Fruit fly (Drosophila melanogaster): ENCODE data around the gene Fadd.

Gene Fadd

dm6 chr3R:22041625-22042282 is 7.5 kb downstream of the Fadd start, which contains the start of gene how (continued):
- TF ChIP-seq HmgZ (tag; optimal IDR thresholded peaks at IDR 0.05) (peak; percentile 78), slou (GFP tag; optimal IDR thresholded peaks at IDR 0.05) (no peak), CG33557 (GFP tag; optimal IDR thresholded peaks at IDR 0.05) (peak; percentile 43), jing (GFP tag; optimal IDR thresholded peaks at IDR 0.05) (no peak), CTCF (GFP tag; optimal IDR thresholded peaks at IDR 0.05) (peak; percentile 29), seq (GFP tag; IDR thresholded peaks at IDR 0.05) (no peak), Ada2b (GFP tag; IDR thresholded peaks at IDR 0.05) (no peak), tap (tag; optimal IDR thresholded peaks at IDR 0.05) (no peak), Sox100B (GFP tag; optimal IDR thresholded peaks at IDR 0.05) (peak; percentile 20), Elba2 (GFP tag; optimal IDR thresholded peaks at IDR 0.05) (no peak), Atf6 (GFP tag; IDR thresholded peaks at IDR 0.05) (no peak), CG31224 (GFP tag; IDR thresholded peaks at IDR 0.05) (no peak), CG16779 (GFP tag; IDR thresholded peaks at IDR 0.05) (no peak), Atf3 (GFP tag; optimal IDR thresholded peaks at IDR 0.05) (peak; percentile 14), ATbp (GFP tag; optimal IDR thresholded peaks at IDR 0.05) (no peak), Dref (GFP tag; IDR thresholded peaks at IDR 0.05) (no peak), E2f2 (GFP tag; IDR thresholded peaks at IDR 0.05) (peak; percentile 95), CG8290 (GFP tag; optimal IDR thresholded peaks at IDR 0.05) (peak; percentile 47), CG8290 (tag; optimal IDR thresholded peaks at IDR 0.05) (peak in 1 of 2 experiments; percentile 48), dan (GFP tag; IDR thresholded peaks at IDR 0.05) (no peak), CG10462 (GFP tag; optimal IDR thresholded peaks at IDR 0.05) (no peak), Scr (GFP tag; IDR thresholded peaks at IDR 0.05; ENCODE audit: partially characterized antibody) (peak; percentile 43; the same call in 1 of the 2 replicates), CG9932 (GFP tag; IDR thresholded peaks at IDR 0.05) (peak; percentile 39; the same call in 1 of the 2 replicates), CG17829 (tag; optimal IDR thresholded peaks at IDR 0.05) (peak; percentile 34), ham (GFP tag; IDR thresholded peaks at IDR 0.05) (no peak), CG1024 (GFP tag; IDR thresholded peaks at IDR 0.05) (no peak), Opbp (GFP tag; IDR thresholded peaks at IDR 0.05; ENCODE audit: partially characterized antibody) (0 out of 3 replicates have a peak, but pooled peaks have one; percentile 32), CG32772 (GFP tag; IDR thresholded peaks at IDR 0.05) (no peak), CG4854 (GFP tag; optimal IDR thresholded peaks at IDR 0.05) (no peak), CG9215 (GFP tag; IDR thresholded peaks at IDR 0.05) (no peak), az2 (GFP tag; optimal IDR thresholded peaks at IDR 0.05) (peak; percentile 12), zen2 (GFP tag; IDR thresholded peaks at IDR 0.05; ENCODE audit: partially characterized antibody) (no peak), eve (GFP tag; optimal IDR thresholded peaks at IDR 0.05) (no peak), CG17568 (GFP tag; optimal IDR thresholded peaks at IDR 0.05) (no peak), usp (GFP tag; optimal IDR thresholded peaks at IDR 0.05) (no peak), NFAT (GFP tag; IDR thresholded peaks at IDR 0.05) (no peak), sisA (GFP tag; IDR thresholded peaks at IDR 0.05) (no peak), CG3065 (GFP tag; optimal IDR thresholded peaks at IDR 0.05) (no peak), pb (GFP tag; optimal IDR thresholded peaks at IDR 0.05) (peak; percentile 66), CG12769 (tag; optimal IDR thresholded peaks at IDR 0.05) (peak; percentile 25), Fer2 (tag; optimal IDR thresholded peaks at IDR 0.05) (no peak), CG4328 (GFP tag; optimal IDR thresholded peaks at IDR 0.05) (no peak), ap (GFP tag; IDR thresholded peaks at IDR 0.05) (no peak), Aef1 (GFP tag; IDR thresholded peaks at IDR 0.05) (no peak; the same call in 2 of the 3 replicates), luna (GFP tag; optimal IDR thresholded peaks at IDR 0.05) (no peak), CG31441 (GFP tag; IDR thresholded peaks at IDR 0.05) (no peak; the same call in 1 of the 2 replicates), ci (GFP tag; IDR thresholded peaks at IDR 0.05) (no peak), grau (tag; optimal IDR thresholded peaks at IDR 0.05) (peak; percentile 6), sima (GFP tag; optimal IDR thresholded peaks at IDR 0.05) (no peak), CG30403 (GFP tag; optimal IDR thresholded peaks at IDR 0.05) (peak; percentile 26), oc (tag; optimal IDR thresholded peaks at IDR 0.05) (peak; percentile 21), ttk (GFP tag; IDR thresholded peaks at IDR 0.05) (no peak), phol (tag; optimal IDR thresholded peaks at IDR 0.05) (peak; percentile 46)

Data from whole organism, embryonic.